Worm (Caenorhabditis elegans) whole organism, late embryonic: ENCODE data around the gene F09B12.5.

Experiments
- K09A11.1 ChIP-seq: sonication (generic microtip); optimal IDR thresholded peaks from 2 replicates; lab custom pipeline; 2017; ENCODE audit warnings: antibody characterized with exemption, mild to moderate bottlenecking, missing genetic modification characterization, missing compliant biosample characterization; ENCODE audit not compliant: insufficient read depth
- Y22D7AL.16 ChIP-seq: sonication (generic microtip); optimal IDR thresholded peaks from 2 replicates; lab custom pipeline; 2016; ENCODE audit warnings: missing genetic modification characterization, missing compliant biosample characterization
- ahr-1 ChIP-seq: sonication (generic microtip); optimal IDR thresholded peaks from 2 replicates; lab custom pipeline; 2016; ENCODE audit warnings: missing genetic modification characterization, missing compliant biosample characterization
- ama-1 ChIP-seq: fragments of 150-350 bp; optimal IDR thresholded peaks from 2 replicates; lab custom pipeline; 2014
- ceh-19 ChIP-seq: fragments of 200-800 bp; sonication (Bioruptor generic); optimal IDR thresholded peaks from 2 replicates; lab custom pipeline; 2018; ENCODE audit warnings: mild to moderate bottlenecking, missing genetic modification characterization, missing compliant biosample characterization
- ceh-22 ChIP-seq: sonication (generic microtip); optimal IDR thresholded peaks from 2 replicates; lab custom pipeline; 2017; ENCODE audit warnings: missing biosample characterization, missing genetic modification characterization
- ceh-24 ChIP-seq: sonication (generic microtip); optimal IDR thresholded peaks from 2 replicates; lab custom pipeline; 2016; ENCODE audit warnings: mild to moderate bottlenecking, missing genetic modification characterization, missing compliant biosample characterization
- ceh-30 ChIP-seq: fragments of 150-350 bp; optimal IDR thresholded peaks from 2 replicates; lab custom pipeline; 2014; ENCODE audit warnings: missing biosample characterization, missing genetic modification characterization
- ceh-31 ChIP-seq: sonication (generic microtip); optimal IDR thresholded peaks from 2 replicates; lab custom pipeline; 2016; ENCODE audit warnings: missing genetic modification characterization, missing compliant biosample characterization
- ceh-34 ChIP-seq: sonication (generic microtip); optimal IDR thresholded peaks from 2 replicates; lab custom pipeline; 2016; ENCODE audit warnings: mild to moderate bottlenecking, missing genetic modification characterization, missing compliant biosample characterization
- ceh-45 ChIP-seq: fragments of 200-800 bp; sonication (Bioruptor generic); IDR thresholded peaks from 2 replicates; pipeline ENCODE4 v1.3.6; 2022; ENCODE audit warnings: missing genetic modification reagents, missing genetic modification characterization, missing compliant biosample characterization
- ceh-48 ChIP-seq: sonication (generic microtip); optimal IDR thresholded peaks from 2 replicates; lab custom pipeline; 2016; ENCODE audit warnings: missing genetic modification characterization, inconsistent platforms, missing compliant biosample characterization
- ceh-6 ChIP-seq: fragments of 200-800 bp; sonication (Bioruptor generic); optimal IDR thresholded peaks from 2 replicates; lab custom pipeline; 2018; ENCODE audit warnings: mild to moderate bottlenecking, missing genetic modification characterization, missing compliant biosample characterization
- che-1 ChIP-seq: sonication (generic microtip); optimal IDR thresholded peaks from 2 replicates; lab custom pipeline; 2016; ENCODE audit warnings: mild to moderate bottlenecking, missing genetic modification characterization, missing compliant biosample characterization
- dve-1 ChIP-seq: sonication (generic microtip); optimal IDR thresholded peaks from 2 replicates; lab custom pipeline; 2017; ENCODE audit warnings: antibody characterized with exemption, mild to moderate bottlenecking, missing genetic modification characterization, missing compliant biosample characterization
- elt-2 ChIP-seq: sonication (generic microtip); optimal IDR thresholded peaks from 2 replicates; lab custom pipeline; 2016; ENCODE audit warnings: missing genetic modification reagents, missing genetic modification characterization, missing compliant biosample characterization
- ets-4 ChIP-seq: sonication (generic microtip); optimal IDR thresholded peaks from 2 replicates; lab custom pipeline; 2016; ENCODE audit warnings: missing genetic modification characterization, missing compliant biosample characterization
- eyg-1 ChIP-seq: sonication (generic microtip); optimal IDR thresholded peaks from 2 replicates; lab custom pipeline; 2016; ENCODE audit warnings: missing genotype, missing genetic modification characterization, missing compliant biosample characterization
- fax-1 ChIP-seq: sonication (generic microtip); optimal IDR thresholded peaks from 2 replicates; lab custom pipeline; 2016; ENCODE audit warnings: missing genotype, missing genetic modification characterization, missing compliant biosample characterization
- fkh-6 ChIP-seq: sonication (generic microtip); optimal IDR thresholded peaks from 2 replicates; lab custom pipeline; 2016; ENCODE audit warnings: missing genetic modification characterization, missing compliant biosample characterization
- gmeb-2 ChIP-seq: sonication (generic microtip); optimal IDR thresholded peaks from 2 replicates; lab custom pipeline; 2016; ENCODE audit warnings: missing genetic modification characterization, inconsistent platforms, missing compliant biosample characterization
- hlh-15 ChIP-seq: sonication (generic microtip); optimal IDR thresholded peaks from 2 replicates; lab custom pipeline; 2016; ENCODE audit warnings: missing genetic modification characterization, missing compliant biosample characterization
- hlh-8 ChIP-seq: sonication (generic microtip); optimal IDR thresholded peaks from 2 replicates; lab custom pipeline; 2016; ENCODE audit warnings: missing genotype, missing genetic modification characterization, missing compliant biosample characterization
- lin-11 ChIP-seq: fragments of 200-800 bp; sonication (Bioruptor generic); optimal IDR thresholded peaks from 2 replicates; lab custom pipeline; 2018; ENCODE audit warnings: mild to moderate bottlenecking, missing genetic modification characterization, missing compliant biosample characterization
- nhr-11 ChIP-seq: fragments of 150-350 bp; optimal IDR thresholded peaks from 2 replicates; lab custom pipeline; 2014; ENCODE audit warnings: missing biosample characterization, missing genetic modification characterization
- nhr-232 ChIP-seq: sonication (generic microtip); optimal IDR thresholded peaks from 2 replicates; lab custom pipeline; 2016; ENCODE audit warnings: missing genetic modification characterization, missing compliant biosample characterization
- npax-4 ChIP-seq: sonication (generic microtip); optimal IDR thresholded peaks from 2 replicates; lab custom pipeline; 2016; ENCODE audit warnings: missing genetic modification characterization, missing compliant biosample characterization
- odd-2 ChIP-seq: sonication (generic microtip); optimal IDR thresholded peaks from 2 replicates; lab custom pipeline; 2017; ENCODE audit warnings: antibody characterized with exemption, mild to moderate bottlenecking, missing genetic modification characterization, missing compliant biosample characterization
- pat-9 ChIP-seq: fragments of 200-800 bp; sonication (Bioruptor generic); optimal IDR thresholded peaks from 2 replicates; lab custom pipeline; 2018; ENCODE audit warnings: mild to moderate bottlenecking, missing genetic modification characterization, moderate library complexity, missing compliant biosample characterization
- pax-1 ChIP-seq: fragments of 150-350 bp; optimal IDR thresholded peaks from 2 replicates; lab custom pipeline; 2014; ENCODE audit warnings: missing biosample characterization, missing genetic modification characterization
- pha-4 ChIP-seq: fragments of 150-350 bp; optimal IDR thresholded peaks from 2 replicates; lab custom pipeline; 2018; ENCODE audit warnings: missing biosample characterization, missing genetic modification reagents, missing genetic modification characterization
- pqm-1 ChIP-seq: sonication (generic microtip); optimal IDR thresholded peaks from 2 replicates; lab custom pipeline; 2016; ENCODE audit warnings: missing genetic modification characterization, missing compliant biosample characterization
- sox-4 ChIP-seq: sonication (generic microtip); optimal IDR thresholded peaks from 2 replicates; lab custom pipeline; 2017; ENCODE audit warnings: mild to moderate bottlenecking, missing genetic modification characterization, inconsistent platforms, missing compliant biosample characterization
- tbx-2 ChIP-seq: sonication (generic microtip); optimal IDR thresholded peaks from 2 replicates; lab custom pipeline; 2016; ENCODE audit warnings: missing genetic modification characterization, missing compliant biosample characterization
- tbx-7 ChIP-seq: sonication (generic microtip); optimal IDR thresholded peaks from 2 replicates; lab custom pipeline; 2016; ENCODE audit warnings: missing genotype, missing genetic modification characterization, missing compliant biosample characterization
- ttx-3 ChIP-seq: sonication (generic microtip); optimal IDR thresholded peaks from 2 replicates; lab custom pipeline; 2016; ENCODE audit warnings: missing genetic modification reagents, missing genetic modification characterization, missing compliant biosample characterization
- unc-3 ChIP-seq, 2 experiments: fragments of 200-800 bp in 1 of 2; sonication (Bioruptor generic) in 1 of 2; sonication (generic microtip) in 1 of 2; conservative IDR thresholded peaks in 1 of 2; optimal IDR thresholded peaks in 1 of 2; 2 replicates each; pipeline versions ENCODE4 v1.3.6 to Lab custom; 2016 to 2022; ENCODE audit warnings: missing compliant biosample characterization in 2 of 2, missing genetic modification characterization in 2 of 2, missing genetic modification reagents in 1 of 2
- unc-42 ChIP-seq: sonication (generic microtip); optimal IDR thresholded peaks from 2 replicates; lab custom pipeline; 2016; ENCODE audit warnings: missing genotype, missing genetic modification characterization, missing compliant biosample characterization
- zip-5 ChIP-seq: sonication (generic microtip); optimal IDR thresholded peaks from 2 replicates; lab custom pipeline; 2016; ENCODE audit warnings: missing genetic modification characterization, missing compliant biosample characterization

F09B12.5 gene

ce11 chrX:15073479-15073878 lies 11.0 kb upstream of the F09B12.5 start:
- TF ChIP-seq pha-4 (tag; lab: Kevin White, UChicago) (no peak), unc-42 (tag; lab: Kevin White, UChicago) (no peak), eyg-1 (tag; lab: Kevin White, UChicago) (no peak), ceh-19 (GFP tag; lab: Kevin White, UChicago) (no peak), npax-4 (no peak), zip-5 (no peak), ttx-3 (no peak), ama-1 (lab: Kevin White, UChicago) (no peak), dve-1 (tag; lab: Kevin White, UChicago) (no peak), ets-4 (no peak), pat-9 (tag; lab: Kevin White, UChicago) (no peak), odd-2 (tag; lab: Kevin White, UChicago) (no peak), ceh-6 (GFP tag; lab: Kevin White, UChicago) (no peak), tbx-2 (tag; lab: Kevin White, UChicago) (no peak), ahr-1 (tag; lab: Kevin White, UChicago) (no peak), hlh-8 (no peak), lin-11 (tag; lab: Kevin White, UChicago) (no peak), nhr-11 (no peak), ceh-24 (tag; lab: Kevin White, UChicago) (no peak), ceh-34 (tag; lab: Kevin White, UChicago) (no peak)
- TF ChIP-seq, all 69 proteins: peak for 0

- TF ChIP-seq elt-2 (tag; lab: Kevin White, UChicago) (no peak), nhr-11 (no peak), nhr-232 (tag; lab: Kevin White, UChicago) (no peak), ceh-31 (tag; lab: Kevin White, UChicago) (no peak)
- TF ChIP-seq, all 69 proteins: peak for 0
Observed at ce11 chrX:15075170-15075569, 9.3 kb upstream of the F09B12.5 start.

- TF ChIP-seq sox-4 (tag; lab: Kevin White, UChicago) (no peak), ceh-45 (GFP tag; lab: Robert Waterston, UW) (no peak), hlh-8 (no peak), ceh-6 (GFP tag; lab: Kevin White, UChicago) (no peak), che-1 (no peak), ets-4 (no peak), fkh-6 (tag; lab: Kevin White, UChicago) (no peak), ceh-22 (tag; lab: Kevin White, UChicago) (no peak), tbx-7 (tag; lab: Kevin White, UChicago) (no peak), gmeb-2 (tag; lab: Kevin White, UChicago) (no peak), K09A11.1 (tag; lab: Kevin White, UChicago) (no peak), Y22D7AL.16 (no peak), hlh-15 (tag; lab: Kevin White, UChicago) (no peak), unc-3 (GFP tag; conservative IDR thresholded peaks at IDR 0.05; lab: Robert Waterston, UW) (no peak), unc-3 (tag; optimal IDR thresholded peaks at IDR 0.05; lab: Kevin White, UChicago) (no peak), fax-1 (tag; lab: Kevin White, UChicago) (no peak), ceh-48 (no peak), tbx-2 (tag; lab: Kevin White, UChicago) (no peak), pax-1 (tag; lab: Kevin White, UChicago) (no peak), ceh-30 (no peak), pqm-1 (no peak)
- TF ChIP-seq, all 69 proteins: peak for 0
Observed at ce11 chrX:15076042-15076565, 8.4 kb upstream of the F09B12.5 start, which contains the start of the genes H40L08.3 and H40L08.9. TSS of gene H40L08.3 (minus strand) at chrX:15076092. TSS of gene H40L08.9 (minus strand) at chrX:15076480.
